Worm (Caenorhabditis elegans): ENCODE results near the gene myo-6.

myo-6 gene

ce11 chrIII:13411202-13411601 is 1.6 kb downstream of the myo-6 start:
- TF ChIP-seq lin-11 (tag; optimal IDR thresholded peaks at IDR 0.05) (no peak), sma-3 (GFP tag; optimal IDR thresholded peaks at IDR 0.05) (no peak), fos-1 (tag; optimal IDR thresholded peaks at IDR 0.05) (peak; percentile 24), nhr-12 (tag; optimal IDR thresholded peaks at IDR 0.05) (no peak), unc-55 (GFP tag; optimal IDR thresholded peaks at IDR 0.05) (no peak)

- TF ChIP-seq ztf-4 (tag; optimal IDR thresholded peaks at IDR 0.05) (no peak), sma-3 (GFP tag; optimal IDR thresholded peaks at IDR 0.05) (no peak), nhr-12 (tag; optimal IDR thresholded peaks at IDR 0.05) (no peak), nhr-25 (tag; optimal IDR thresholded peaks at IDR 0.05) (no peak), F13H6.1 (tag; optimal IDR thresholded peaks at IDR 0.05) (no peak), nhr-21 (tag; optimal IDR thresholded peaks at IDR 0.05) (no peak), zag-1 (tag; optimal IDR thresholded peaks at IDR 0.05) (no peak), sem-4 (tag; optimal IDR thresholded peaks at IDR 0.05) (no peak), skn-1 (tag; optimal IDR thresholded peaks at IDR 0.05) (no peak), unc-39 (tag; optimal IDR thresholded peaks at IDR 0.05) (no peak), elt-3 (tag; optimal IDR thresholded peaks at IDR 0.05) (no peak), lin-39 (tag; optimal IDR thresholded peaks at IDR 0.05) (no peak), unc-55 (GFP tag; optimal IDR thresholded peaks at IDR 0.05) (no peak), nhr-11 (tag; optimal IDR thresholded peaks at IDR 0.05) (no peak), egl-27 (tag; optimal IDR thresholded peaks at IDR 0.05) (no peak), R02D3.7 (tag; optimal IDR thresholded peaks at IDR 0.05) (no peak)
Measured at ce11 chrIII:13418975-13419374, 9.4 kb downstream of the myo-6 start.

ce11 chrIII:13423414-13423813 is 13.8 kb downstream of the myo-6 start, which contains the start of gene exo-1:
Gene exo-1, plus strand, starts transcription at chrIII:13423514.
- TF ChIP-seq nhr-25 (tag; optimal IDR thresholded peaks at IDR 0.05) = peak; percentile 63
- no peak for TF ChIP-seq peb-1 (tag; optimal IDR thresholded peaks at IDR 0.05)
- TF ChIP-seq nhr-11 (tag; optimal IDR thresholded peaks at IDR 0.05) = no peak
- TF ChIP-seq sem-4 (tag; optimal IDR thresholded peaks at IDR 0.05) = no peak
- no peak for TF ChIP-seq mbf-1 (tag; optimal IDR thresholded peaks at IDR 0.05)
- no peak for TF ChIP-seq nhr-23 (tag; optimal IDR thresholded peaks at IDR 0.05)
- no peak for TF ChIP-seq elt-1 (tag; optimal IDR thresholded peaks at IDR 0.05)
- no peak for TF ChIP-seq unc-39 (tag; optimal IDR thresholded peaks at IDR 0.05)
- TF ChIP-seq R02D3.7 (tag; optimal IDR thresholded peaks at IDR 0.05) = no peak
- TF ChIP-seq fos-1 (tag; optimal IDR thresholded peaks at IDR 0.05) = peak; percentile 63
- TF ChIP-seq nhr-21 (tag; optimal IDR thresholded peaks at IDR 0.05) = no peak
- TF ChIP-seq elt-3 (tag; optimal IDR thresholded peaks at IDR 0.05) = no peak
- peak; percentile 26 for TF ChIP-seq sma-9 (GFP tag; optimal IDR thresholded peaks at IDR 0.05)
- no peak for TF ChIP-seq sma-9 (tag; optimal IDR thresholded peaks at IDR 0.05)
- TF ChIP-seq lsy-2 (tag; optimal IDR thresholded peaks at IDR 0.05) = peak in 1 of 2 experiments; percentile 77
- no peak for TF ChIP-seq ZK546.5 (tag; optimal IDR thresholded peaks at IDR 0.05)
- no peak for TF ChIP-seq dmd-4 (tag; optimal IDR thresholded peaks at IDR 0.05)
- TF ChIP-seq unc-55 (GFP tag; optimal IDR thresholded peaks at IDR 0.05) = peak; percentile 87
- peak; percentile 1 for TF ChIP-seq zag-1 (tag; optimal IDR thresholded peaks at IDR 0.05)
- TF ChIP-seq nhr-6 (tag; optimal IDR thresholded peaks at IDR 0.05) = no peak
- TF ChIP-seq nhr-237 (tag; optimal IDR thresholded peaks at IDR 0.05) = no peak
- peak; percentile 21 for TF ChIP-seq blmp-1 (tag; optimal IDR thresholded peaks at IDR 0.05; ENCODE audit: insufficient read depth)
- peak; percentile 41 for TF ChIP-seq C34F6.9 (tag; optimal IDR thresholded peaks at IDR 0.05)
- peak; percentile 66 for TF ChIP-seq crh-2 (tag; optimal IDR thresholded peaks at IDR 0.05)
- no peak for TF ChIP-seq F13H6.1 (tag; optimal IDR thresholded peaks at IDR 0.05)
- TF ChIP-seq lin-13 (GFP tag; optimal IDR thresholded peaks at IDR 0.05) = peak; percentile 75
- peak; percentile 70 for TF ChIP-seq nhr-129 (tag; optimal IDR thresholded peaks at IDR 0.05)
- peak; percentile 91 for TF ChIP-seq gmeb-1 (tag; optimal IDR thresholded peaks at IDR 0.05)
- peak; percentile 53 for TF ChIP-seq snpc-4 (tag; optimal IDR thresholded peaks at IDR 0.05)
- TF ChIP-seq ztf-1 (GFP tag; conservative IDR thresholded peaks at IDR 0.05) = no peak
- TF ChIP-seq ztf-11 (tag; optimal IDR thresholded peaks at IDR 0.05) = no peak
- TF ChIP-seq nhr-10 (tag; optimal IDR thresholded peaks at IDR 0.05) = no peak
- no peak for TF ChIP-seq ceh-16 (tag; optimal IDR thresholded peaks at IDR 0.05)
- no peak for TF ChIP-seq alr-1 (tag; optimal IDR thresholded peaks at IDR 0.05)
- TF ChIP-seq nhr-77 (tag; optimal IDR thresholded peaks at IDR 0.05) = no peak
- peak; percentile 70 for TF ChIP-seq sma-3 (GFP tag; optimal IDR thresholded peaks at IDR 0.05)
- no peak for TF ChIP-seq lin-39 (tag; optimal IDR thresholded peaks at IDR 0.05)
